Worm (Caenorhabditis elegans) whole organism, L4 larva: ENCODE results near the gene Y82E9BR.22.

Experiments
- ZK546.5 ChIP-seq, 2 experiments: sonication (generic microtip); optimal IDR thresholded peaks; 2 replicates each; lab custom pipeline; 2017; ENCODE audit warnings: missing biosample characterization in 2 of 2, missing genetic modification characterization in 2 of 2
- daf-12 ChIP-seq: fragments of 150-350 bp; optimal IDR thresholded peaks from 2 replicates; lab custom pipeline; 2014; ENCODE audit warnings: missing biosample characterization, missing genetic modification reagents, missing genetic modification characterization

DNA sequence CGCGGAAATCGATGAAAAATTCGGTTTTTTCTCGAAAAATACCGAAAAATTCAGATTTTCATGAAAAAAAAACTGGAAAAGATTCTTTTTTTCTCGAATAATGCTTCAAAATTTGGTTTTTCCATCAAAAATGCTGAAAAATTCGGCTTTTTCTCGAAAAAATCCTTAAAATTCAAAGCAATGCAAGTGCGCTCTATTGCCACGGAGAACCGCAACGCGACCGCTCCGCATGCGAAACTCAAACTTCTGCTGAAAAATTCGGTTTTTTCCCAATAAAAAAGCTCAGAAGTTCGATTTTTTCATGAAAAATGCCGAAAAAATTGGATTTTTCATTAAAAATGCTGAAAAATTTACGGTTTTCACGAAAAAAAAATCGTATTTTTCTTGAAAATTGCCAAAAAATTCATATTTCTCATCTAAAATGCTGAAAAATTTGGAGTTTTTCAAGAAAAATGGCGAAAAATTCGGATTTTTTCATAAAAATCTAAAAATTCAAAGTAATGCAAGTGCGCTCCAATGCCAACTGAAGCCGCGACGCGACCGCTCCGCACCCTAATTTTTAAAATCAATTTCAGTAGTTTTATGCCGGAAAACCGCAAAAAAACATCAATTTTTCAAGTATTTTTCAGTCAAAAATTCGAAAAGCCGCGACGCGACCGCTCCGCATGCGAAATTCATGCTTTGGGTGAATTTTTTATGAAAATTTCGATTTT is 4.2 kb upstream of the Y82E9BR.22 start:
- TF ChIP-seq ZK546.5 (tag; optimal IDR thresholded peaks at IDR 0.05; lab: Kevin White, UChicago), result no peak
- no peak for TF ChIP-seq daf-12 (tag; lab: Kevin White, UChicago)
